Fruit fly (Drosophila melanogaster): ENCODE data around the gene Mpv17.

The Mpv17 gene

dm6 chr4:989058-989770 lies 39.9 kb downstream of the Mpv17 start, which contains the start of gene toy:
Gene toy (plus strand): TSS chr4:989725.
- TF ChIP-seq sage (GFP tag; optimal IDR thresholded peaks at IDR 0.05): no peak
- no peak for TF ChIP-seq rgr (GFP tag; optimal IDR thresholded peaks at IDR 0.05)
- TF ChIP-seq psq (GFP tag; optimal IDR thresholded peaks at IDR 0.05): no peak
- TF ChIP-seq CG9705 (GFP tag; optimal IDR thresholded peaks at IDR 0.05): no peak
- no peak for TF ChIP-seq GATAd (GFP tag; optimal IDR thresholded peaks at IDR 0.05)
- TF ChIP-seq brk (GFP tag; optimal IDR thresholded peaks at IDR 0.05): no peak
- TF ChIP-seq h (GFP tag; optimal IDR thresholded peaks at IDR 0.05): no peak
- TF ChIP-seq Vsx2 (GFP tag; optimal IDR thresholded peaks at IDR 0.05; ENCODE audit: partially characterized antibody): peak; percentile 28
- TF ChIP-seq Mio (GFP tag; optimal IDR thresholded peaks at IDR 0.05): no peak
- no peak for TF ChIP-seq woc (GFP tag; optimal IDR thresholded peaks at IDR 0.05)
- peak; percentile 42 for TF ChIP-seq Dif (GFP tag; optimal IDR thresholded peaks at IDR 0.05; ENCODE audit: partially characterized antibody)

dm6 chr4:988379-988778 lies 40.8 kb downstream of the Mpv17 start:
- TF ChIP-seq dmrt93B (GFP tag; optimal IDR thresholded peaks at IDR 0.05): no peak
- TF ChIP-seq Hr78 (GFP tag; optimal IDR thresholded peaks at IDR 0.05): no peak
- TF ChIP-seq fru (GFP tag; optimal IDR thresholded peaks at IDR 0.05): no peak
- TF ChIP-seq lola (GFP tag; optimal IDR thresholded peaks at IDR 0.05): no peak
- no peak for TF ChIP-seq Rel (GFP tag; optimal IDR thresholded peaks at IDR 0.05)
- no peak for TF ChIP-seq Rel (tag; optimal IDR thresholded peaks at IDR 0.05)
- TF ChIP-seq Sp1 (GFP tag; optimal IDR thresholded peaks at IDR 0.05): no peak
- no peak for TF ChIP-seq sage (GFP tag; optimal IDR thresholded peaks at IDR 0.05)
- no peak for TF ChIP-seq ey (GFP tag; optimal IDR thresholded peaks at IDR 0.05)
- no peak for TF ChIP-seq Mio (GFP tag; optimal IDR thresholded peaks at IDR 0.05)
- no peak for TF ChIP-seq N (GFP tag; optimal IDR thresholded peaks at IDR 0.05)
- TF ChIP-seq br (GFP tag; optimal IDR thresholded peaks at IDR 0.05): no peak
- TF ChIP-seq CrebA (GFP tag; optimal IDR thresholded peaks at IDR 0.05; ENCODE audit: borderline replicate concordance): no peak
- no peak for TF ChIP-seq usp (GFP tag; optimal IDR thresholded peaks at IDR 0.05)
- no peak for TF ChIP-seq Dif (GFP tag; optimal IDR thresholded peaks at IDR 0.05; ENCODE audit: partially characterized antibody)
- TF ChIP-seq CG32264 (GFP tag; optimal IDR thresholded peaks at IDR 0.05): no peak
- no peak for TF ChIP-seq sv (GFP tag; optimal IDR thresholded peaks at IDR 0.05)

dm6 chr4:984755-985154 lies 44.4 kb downstream of the Mpv17 start:
- no peak for TF ChIP-seq fru (GFP tag; optimal IDR thresholded peaks at IDR 0.05)

dm6 chr4:982791-983407 lies 46.3 kb downstream of the Mpv17 start:
- TF ChIP-seq dmrt93B (GFP tag; optimal IDR thresholded peaks at IDR 0.05): no peak
- no peak for TF ChIP-seq dl (GFP tag; optimal IDR thresholded peaks at IDR 0.05; ENCODE audit: insufficient read depth in 1 of 2, partially characterized antibody in 2 of 2)
- no peak for TF ChIP-seq sage (GFP tag; optimal IDR thresholded peaks at IDR 0.05)
- no peak for TF ChIP-seq Mio (GFP tag; optimal IDR thresholded peaks at IDR 0.05)
- peak; percentile 61 for TF ChIP-seq h (GFP tag; optimal IDR thresholded peaks at IDR 0.05)
- no peak for TF ChIP-seq CrebA (GFP tag; optimal IDR thresholded peaks at IDR 0.05; ENCODE audit: borderline replicate concordance)
- TF ChIP-seq woc (GFP tag; optimal IDR thresholded peaks at IDR 0.05): peak; percentile 42
- no peak for TF ChIP-seq Hr78 (GFP tag; optimal IDR thresholded peaks at IDR 0.05)
- no peak for TF ChIP-seq lola (GFP tag; optimal IDR thresholded peaks at IDR 0.05)
- peak; percentile 53 for TF ChIP-seq sv (GFP tag; optimal IDR thresholded peaks at IDR 0.05)
- TF ChIP-seq fru (GFP tag; optimal IDR thresholded peaks at IDR 0.05): peak; percentile 62
- peak; percentile 4 for TF ChIP-seq Jra (GFP tag; optimal IDR thresholded peaks at IDR 0.05)
- TF ChIP-seq HLH106 (tag; optimal IDR thresholded peaks at IDR 0.05): no peak
- no peak for TF ChIP-seq brk (GFP tag; optimal IDR thresholded peaks at IDR 0.05)
- TF ChIP-seq foxo (GFP tag; optimal IDR thresholded peaks at IDR 0.05): no peak
- TF ChIP-seq N (GFP tag; optimal IDR thresholded peaks at IDR 0.05): no peak
- no peak for TF ChIP-seq CG9705 (GFP tag; optimal IDR thresholded peaks at IDR 0.05)
- peak; percentile 57 for TF ChIP-seq ey (GFP tag; optimal IDR thresholded peaks at IDR 0.05)
- no peak for TF ChIP-seq GATAd (GFP tag; optimal IDR thresholded peaks at IDR 0.05)
- TF ChIP-seq Dfd (GFP tag; optimal IDR thresholded peaks at IDR 0.05): no peak
- TF ChIP-seq dsf (GFP tag; optimal IDR thresholded peaks at IDR 0.05; ENCODE audit: borderline replicate concordance): no peak
- TF ChIP-seq usp (GFP tag; optimal IDR thresholded peaks at IDR 0.05): no peak
- no peak for TF ChIP-seq rgr (GFP tag; optimal IDR thresholded peaks at IDR 0.05)
- peak; percentile 50 for TF ChIP-seq br (GFP tag; optimal IDR thresholded peaks at IDR 0.05)
- TF ChIP-seq Vsx2 (GFP tag; optimal IDR thresholded peaks at IDR 0.05; ENCODE audit: partially characterized antibody): no peak
- no peak for TF ChIP-seq CG32264 (GFP tag; optimal IDR thresholded peaks at IDR 0.05)
- TF ChIP-seq Rel (GFP tag; optimal IDR thresholded peaks at IDR 0.05): no peak
- TF ChIP-seq Rel (tag; optimal IDR thresholded peaks at IDR 0.05): no peak
- peak; percentile 28 for TF ChIP-seq psq (GFP tag; optimal IDR thresholded peaks at IDR 0.05)
- TF ChIP-seq pan (optimal IDR thresholded peaks at IDR 0.05): no peak
- peak; percentile 8 for TF ChIP-seq Hnf4 (GFP tag; optimal IDR thresholded peaks at IDR 0.05)
- TF ChIP-seq Dif (GFP tag; optimal IDR thresholded peaks at IDR 0.05; ENCODE audit: partially characterized antibody): no peak
- no peak for TF ChIP-seq jim (GFP tag; optimal IDR thresholded peaks at IDR 0.05)
- TF ChIP-seq Sp1 (GFP tag; optimal IDR thresholded peaks at IDR 0.05): no peak
- TF ChIP-seq Myc (optimal IDR thresholded peaks at IDR 0.05): no peak
- TF ChIP-seq tai (GFP tag; optimal IDR thresholded peaks at IDR 0.05): no peak
- TF ChIP-seq Abd-B (GFP tag; optimal IDR thresholded peaks at IDR 0.05): no peak
- TF ChIP-seq Hr83 (GFP tag; optimal IDR thresholded peaks at IDR 0.05; ENCODE audit: poor library complexity, severe bottlenecking): no peak
